Fruit fly (Drosophila melanogaster): ENCODE data around the gene Rala.

Gene Rala

DNA sequence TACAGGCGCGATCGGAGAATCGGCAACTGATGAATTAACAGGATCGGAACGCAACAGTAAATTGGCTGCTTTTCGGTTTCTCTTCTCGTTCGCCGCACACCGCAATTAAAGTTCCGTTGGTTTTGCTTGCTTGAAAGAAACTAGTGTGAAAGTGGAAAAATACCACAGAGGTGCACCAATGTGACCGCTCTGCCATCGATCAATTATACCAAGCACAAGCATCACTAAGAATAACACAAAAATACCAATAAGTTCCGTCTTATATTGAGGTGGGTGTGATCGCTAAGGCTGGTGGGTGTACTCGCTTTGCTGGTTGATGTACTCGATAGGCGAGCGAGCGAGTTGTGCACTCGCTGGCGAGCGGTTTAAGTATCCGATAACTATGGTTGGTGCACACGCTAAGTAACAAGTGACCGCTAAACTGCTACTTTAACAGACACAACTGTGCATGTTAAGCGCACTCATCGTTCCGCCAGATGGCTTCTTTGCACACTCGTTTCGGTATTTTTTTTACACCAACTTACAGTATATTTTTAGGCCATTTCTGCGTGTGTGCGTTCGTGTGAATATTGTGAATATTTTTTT is at the start of gene Rala, which contains the start of gene Tlk (continued):
- no peak for TF ChIP-seq CG31388 (GFP tag; optimal IDR thresholded peaks at IDR 0.05)
- TF ChIP-seq CG17802 (tag; optimal IDR thresholded peaks at IDR 0.05), result no peak
- TF ChIP-seq tio (GFP tag; optimal IDR thresholded peaks at IDR 0.05), result no peak
- no peak for TF ChIP-seq CG10462 (GFP tag; optimal IDR thresholded peaks at IDR 0.05)
- TF ChIP-seq otp (GFP tag; IDR thresholded peaks at IDR 0.05), result no peak
- peak; percentile 74 for TF ChIP-seq Opbp (GFP tag; IDR thresholded peaks at IDR 0.05; ENCODE audit: partially characterized antibody)
- no peak for TF ChIP-seq trh (GFP tag; optimal IDR thresholded peaks at IDR 0.05)
- peak; percentile 0 for TF ChIP-seq dm (GFP tag; optimal IDR thresholded peaks at IDR 0.05)
- TF ChIP-seq MESR4 (GFP tag; optimal IDR thresholded peaks at IDR 0.05), result peak; percentile 57
- TF ChIP-seq CG4360 (GFP tag; IDR thresholded peaks at IDR 0.05), result peak; percentile 54; the same call in 1 of the 2 replicates
- no peak for TF ChIP-seq lola (GFP tag; optimal IDR thresholded peaks at IDR 0.05)
- TF ChIP-seq CG12104 (GFP tag; optimal IDR thresholded peaks at IDR 0.05), result no peak
- TF ChIP-seq Nf-YA (GFP tag; IDR thresholded peaks at IDR 0.05), result no peak
- TF ChIP-seq Med (GFP tag), result peak; percentile 95
- peak; percentile 78 for TF ChIP-seq vvl (GFP tag; IDR thresholded peaks at IDR 0.05)
- TF ChIP-seq pfk (GFP tag; optimal IDR thresholded peaks at IDR 0.05), result no peak
- TF ChIP-seq CG11085 (GFP tag; IDR thresholded peaks at IDR 0.05), result 0 out of 2 replicates have a peak, but pooled peaks have one; percentile 17
- TF ChIP-seq CG1647 (GFP tag; optimal IDR thresholded peaks at IDR 0.05), result no peak
- no peak for TF ChIP-seq CG12236 (GFP tag; optimal IDR thresholded peaks at IDR 0.05)
- TF ChIP-seq CG10654 (GFP tag; optimal IDR thresholded peaks at IDR 0.05), result no peak
- no peak for TF ChIP-seq wdn (GFP tag; IDR thresholded peaks at IDR 0.05)
- TF ChIP-seq ci (GFP tag; IDR thresholded peaks at IDR 0.05), result peak; percentile 60; the same call in 2 of the 3 replicates
- no peak for TF ChIP-seq ind (GFP tag; optimal IDR thresholded peaks at IDR 0.05)
- TF ChIP-seq CG8281 (tag; optimal IDR thresholded peaks at IDR 0.05), result no peak
- no peak for TF ChIP-seq Ravus (GFP tag; IDR thresholded peaks at IDR 0.05)
- no peak for TF ChIP-seq Trl (optimal IDR thresholded peaks at IDR 0.05)
- peak; percentile 38 for TF ChIP-seq Trl (GFP tag; optimal IDR thresholded peaks at IDR 0.05)
- no peak for TF ChIP-seq seq (GFP tag; IDR thresholded peaks at IDR 0.05)
- no peak for TF ChIP-seq Side (GFP tag; optimal IDR thresholded peaks at IDR 0.05)
- peak; percentile 36 for TF ChIP-seq CG12391 (tag; optimal IDR thresholded peaks at IDR 0.05)
- no peak for TF ChIP-seq ttk (GFP tag; IDR thresholded peaks at IDR 0.05)
- TF ChIP-seq grau (tag; optimal IDR thresholded peaks at IDR 0.05), result no peak
- no peak for TF ChIP-seq eve (GFP tag; optimal IDR thresholded peaks at IDR 0.05)
- TF ChIP-seq Dek (tag; optimal IDR thresholded peaks at IDR 0.05), result peak; percentile 30
- TF ChIP-seq gfzf (GFP tag; optimal IDR thresholded peaks at IDR 0.05), result peak; percentile 100
- no peak for TF ChIP-seq Lim3 (GFP tag; IDR thresholded peaks at IDR 0.05)
- TF ChIP-seq HmgZ (tag; optimal IDR thresholded peaks at IDR 0.05), result peak; percentile 85
- no peak for TF ChIP-seq MTF-1 (GFP tag; optimal IDR thresholded peaks at IDR 0.05; ENCODE audit: borderline replicate concordance)
- peak; percentile 92 for TF ChIP-seq Ets97D (GFP tag; optimal IDR thresholded peaks at IDR 0.05)
- TF ChIP-seq CG2116 (GFP tag; optimal IDR thresholded peaks at IDR 0.05), result peak; percentile 64
- peak; percentile 35 for TF ChIP-seq CG13894 (tag; optimal IDR thresholded peaks at IDR 0.05)
- no peak for TF ChIP-seq onecut (GFP tag; IDR thresholded peaks at IDR 0.05)
- no peak for TF ChIP-seq sr (GFP tag; IDR thresholded peaks at IDR 0.05)
- TF ChIP-seq CG13287 (GFP tag; IDR thresholded peaks at IDR 0.05; ENCODE audit: partially characterized antibody), result peak; percentile 68
- no peak for TF ChIP-seq CG17385 (GFP tag; optimal IDR thresholded peaks at IDR 0.05)
- no peak for TF ChIP-seq CG8478 (optimal IDR thresholded peaks at IDR 0.05)
- TF ChIP-seq chm (GFP tag; IDR thresholded peaks at IDR 0.05), result peak; percentile 4; the same call in 1 of the 2 replicates
- no peak for TF ChIP-seq slp2 (GFP tag; optimal IDR thresholded peaks at IDR 0.05)
- TF ChIP-seq CG11695 (GFP tag; IDR thresholded peaks at IDR 0.05), result 0 out of 3 replicates have a peak, but pooled peaks have one; percentile 14
- TF ChIP-seq CG11723 (GFP tag; optimal IDR thresholded peaks at IDR 0.05), result no peak
- TF ChIP-seq Blimp-1 (GFP tag; optimal IDR thresholded peaks at IDR 0.05), result peak; percentile 65
